Worm (Caenorhabditis elegans) whole organism, L4 larva: ENCODE measurements around the gene srg-20.

Experiments
- R02D3.7 ChIP-seq: fragments of 150-350 bp; sonication (generic microtip); optimal IDR thresholded peaks from 3 replicates; lab custom pipeline; 2014; ENCODE audit warnings: missing biosample characterization, missing genetic modification characterization
- Y48G9A.11 ChIP-seq: fragments of 200-800 bp; sonication (Bioruptor generic); IDR thresholded peaks from 2 replicates; pipeline ENCODE4 v1.3.6; 2022; ENCODE audit warnings: missing genetic modification reagents, missing genetic modification characterization, missing compliant biosample characterization
- ZK546.5 ChIP-seq, 2 experiments: sonication (generic microtip); optimal IDR thresholded peaks; 2 replicates each; lab custom pipeline; 2017; ENCODE audit warnings: missing biosample characterization in 2 of 2, missing genetic modification characterization in 2 of 2
- aly-2 ChIP-seq: sonication (generic microtip); optimal IDR thresholded peaks from 2 replicates; lab custom pipeline; 2018; ENCODE audit warnings: missing biosample characterization, missing genetic modification characterization
- ceh-44 ChIP-seq: fragments of 200-800 bp; sonication (Bioruptor generic); IDR thresholded peaks from 2 replicates; pipeline ENCODE4 v1.3.6; 2022; ENCODE audit warnings: missing genetic modification reagents, missing genetic modification characterization, missing compliant biosample characterization
- lim-7 ChIP-seq: fragments of 200-800 bp; sonication (Bioruptor generic); IDR thresholded peaks from 2 replicates; pipeline ENCODE4 v1.3.6; 2022; ENCODE audit warnings: missing genetic modification characterization, missing compliant biosample characterization
- lin-39 ChIP-seq: fragments of 150-350 bp; optimal IDR thresholded peaks from 2 replicates; lab custom pipeline; 2014; ENCODE audit warnings: missing biosample characterization, missing genetic modification reagents, missing genetic modification characterization
- nhr-28 ChIP-seq: fragments of 150-350 bp; optimal IDR thresholded peaks from 2 replicates; lab custom pipeline; 2014; ENCODE audit warnings: missing biosample characterization, missing genetic modification characterization
- snpc-4 ChIP-seq: fragments of 150-350 bp; optimal IDR thresholded peaks from 2 replicates; lab custom pipeline; 2014; ENCODE audit warnings: missing biosample characterization, missing genetic modification characterization
- unc-39 ChIP-seq: sonication (generic microtip); optimal IDR thresholded peaks from 2 replicates; lab custom pipeline; 2017; ENCODE audit warnings: missing biosample characterization, missing genetic modification characterization

DNA sequence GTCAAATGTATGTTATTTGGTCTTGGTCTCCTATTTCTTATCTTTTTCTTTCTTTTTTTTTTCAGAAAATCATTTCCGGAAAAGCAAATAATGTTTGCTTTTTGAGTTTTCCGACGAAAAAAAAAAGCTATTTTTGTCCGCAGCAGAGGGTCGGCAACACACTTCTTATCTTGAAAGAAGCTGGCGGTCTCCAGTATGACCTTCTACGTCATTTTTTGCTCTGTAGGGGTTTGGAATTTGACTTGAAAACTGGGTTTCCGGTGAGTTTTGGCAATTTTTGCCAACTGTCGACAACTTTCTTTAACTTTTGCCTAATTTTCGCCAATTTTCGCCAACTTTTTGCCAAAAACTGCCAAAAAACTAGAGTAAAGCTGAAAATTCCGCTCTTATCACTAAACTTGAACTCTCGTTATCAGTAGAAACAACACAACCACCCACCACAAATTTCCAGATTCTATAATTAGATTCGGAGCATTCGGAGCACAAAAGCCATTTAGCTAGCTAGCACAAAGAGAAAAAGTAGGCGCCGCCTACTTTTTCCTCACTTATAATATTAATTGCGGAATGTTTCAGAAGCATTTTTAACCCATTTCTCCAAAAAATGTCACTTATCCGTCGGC lies 33.9 kb downstream of the srg-20 start, which contains the start of gene nhx-6:
- TF ChIP-seq Y48G9A.11 (GFP tag; lab: Robert Waterston, UW) (no peak), R02D3.7 (tag; lab: Kevin White, UChicago) (no peak), unc-39 (tag; lab: Kevin White, UChicago) (no peak), ceh-44 (no peak), ZK546.5 (tag; optimal IDR thresholded peaks at IDR 0.05; lab: Kevin White, UChicago) (no peak), lim-7 (GFP tag; lab: Robert Waterston, UW) (no peak), snpc-4 (tag; lab: Kevin White, UChicago) (no peak), nhr-28 (peak; percentile 6), lin-39 (no peak), aly-2 (no peak)
